Fruit fly (Drosophila melanogaster): ENCODE results near the gene Vha13.

Gene Vha13

DNA sequence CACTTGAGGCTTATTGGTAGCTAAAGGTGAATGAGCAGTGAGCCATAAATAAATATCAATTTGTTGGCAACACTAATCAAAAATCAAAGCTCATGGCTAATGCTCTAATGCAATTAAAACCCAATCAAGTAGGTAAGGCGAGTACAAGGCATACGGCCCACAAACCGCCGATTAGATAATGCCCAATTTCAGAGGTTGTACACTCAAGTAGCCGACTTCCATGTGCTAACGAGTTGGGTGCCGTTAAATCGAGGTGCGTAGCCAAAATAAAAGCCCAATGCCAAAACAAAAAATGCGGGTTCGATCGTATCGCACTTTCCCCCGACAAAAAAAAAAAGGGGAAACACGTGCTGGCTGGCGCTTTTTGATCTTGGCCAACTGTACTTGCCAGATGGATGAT is 22.2 kb downstream of the Vha13 start:
- TF ChIP-seq mirr (GFP tag; optimal IDR thresholded peaks at IDR 0.05) (peak; percentile 97), GATAe (GFP tag; conservative IDR thresholded peaks at IDR 0.05) (peak; percentile 77; the same call in 1 of the 2 replicates), CG8290 (GFP tag; optimal IDR thresholded peaks at IDR 0.05) (no peak), CG8290 (tag; optimal IDR thresholded peaks at IDR 0.05) (peak in 1 of 2 experiments; percentile 40), CG13894 (tag; optimal IDR thresholded peaks at IDR 0.05) (peak; percentile 6), CG3281 (GFP tag; optimal IDR thresholded peaks at IDR 0.05) (peak; percentile 25), CG15696 (tag; optimal IDR thresholded peaks at IDR 0.05) (no peak), grau (tag; optimal IDR thresholded peaks at IDR 0.05) (peak; percentile 3), CG10543 (GFP tag; optimal IDR thresholded peaks at IDR 0.05) (peak; percentile 56), caup (GFP tag; optimal IDR thresholded peaks at IDR 0.05; ENCODE audit: severe bottlenecking) (peak; percentile 4), Hmr (GFP tag; optimal IDR thresholded peaks at IDR 0.05) (peak; percentile 24), gro (GFP tag; optimal IDR thresholded peaks at IDR 0.05) (peak; percentile 85), HmgZ (tag; optimal IDR thresholded peaks at IDR 0.05) (peak; percentile 50), Rfx (GFP tag; IDR thresholded peaks at IDR 0.05) (peak; percentile 9; the same call in 1 of the 2 replicates), rib (GFP tag; IDR thresholded peaks at IDR 0.05) (no peak), CG32532 (GFP tag; IDR thresholded peaks at IDR 0.05) (peak; percentile 41), vnd (GFP tag; IDR thresholded peaks at IDR 0.05; ENCODE audit: partially characterized antibody) (peak; percentile 38; the same call in 1 of the 3 replicates), cwo (GFP tag; optimal IDR thresholded peaks at IDR 0.05) (peak; percentile 82), CG13296 (GFP tag; optimal IDR thresholded peaks at IDR 0.05) (peak; percentile 24), CG12071 (GFP tag; optimal IDR thresholded peaks at IDR 0.05) (peak; percentile 20), PHDP (tag; optimal IDR thresholded peaks at IDR 0.05) (peak; percentile 35), lov (optimal IDR thresholded peaks at IDR 0.05) (no peak), lov (GFP tag; IDR thresholded peaks at IDR 0.05) (no peak), lab (GFP tag; optimal IDR thresholded peaks at IDR 0.05) (peak; percentile 39), sens-2 (GFP tag; IDR thresholded peaks at IDR 0.05) (peak; percentile 74), CG12942 (GFP tag; optimal IDR thresholded peaks at IDR 0.05) (no peak), CG1792 (GFP tag; optimal IDR thresholded peaks at IDR 0.05) (no peak), Hey (tag; optimal IDR thresholded peaks at IDR 0.05) (peak; percentile 84), Vsx1 (GFP tag; optimal IDR thresholded peaks at IDR 0.05) (peak; percentile 73), Med (GFP tag) (peak; percentile 52), CG1603 (tag; optimal IDR thresholded peaks at IDR 0.05) (no peak), CG2678 (tag; optimal IDR thresholded peaks at IDR 0.05) (peak; percentile 32), Bteb2 (GFP tag; optimal IDR thresholded peaks at IDR 0.05) (no peak), grn (GFP tag; optimal IDR thresholded peaks at IDR 0.05) (peak; percentile 16), ken (GFP tag; IDR thresholded peaks at IDR 0.05) (no peak), CG18599 (GFP tag; optimal IDR thresholded peaks at IDR 0.05) (peak; percentile 70), hkb (optimal IDR thresholded peaks at IDR 0.05) (no peak), hkb (GFP tag; IDR thresholded peaks at IDR 0.05) (peak; percentile 27; the same call in 1 of the 2 replicates), sd (tag; optimal IDR thresholded peaks at IDR 0.05) (peak; percentile 90), peb (GFP tag; IDR thresholded peaks at IDR 0.05) (no peak), D19A (tag; optimal IDR thresholded peaks at IDR 0.05) (no peak), stc (GFP tag; IDR thresholded peaks at IDR 0.05) (peak; percentile 11; the same call in 1 of the 2 replicates), NfI (GFP tag; optimal IDR thresholded peaks at IDR 0.05) (peak; percentile 16), B-H2 (GFP tag; optimal IDR thresholded peaks at IDR 0.05) (peak; percentile 3), CG11093 (GFP tag; IDR thresholded peaks at IDR 0.05) (no peak), chinmo (GFP tag; IDR thresholded peaks at IDR 0.05; ENCODE audit: partially characterized antibody) (0 out of 4 replicates have a peak, but pooled peaks have one; percentile 39), CG12104 (GFP tag; optimal IDR thresholded peaks at IDR 0.05) (no peak), Fer2 (tag; optimal IDR thresholded peaks at IDR 0.05) (peak; percentile 6), sug (tag; optimal IDR thresholded peaks at IDR 0.05) (peak; percentile 84), Eip74EF (GFP tag; optimal IDR thresholded peaks at IDR 0.05) (no peak)
